Worm (Caenorhabditis elegans) whole organism, mixed stage, embryonic: ENCODE results near the gene usp-39.
"Not testable (repeated sequence)": the region's sequence is repeated elsewhere in the genome, so short reads cannot be mapped to it uniquely, and the experiment has no call there.

Source experiments
- M03D4.4 ChIP-seq: sonication (generic microtip); optimal IDR thresholded peaks from 2 replicates; lab custom pipeline; 2017; ENCODE audit warnings: mild to moderate bottlenecking, missing genetic modification characterization, missing compliant biosample characterization
- bed-3 ChIP-seq: fragments of 200-800 bp; sonication (Bioruptor generic); optimal IDR thresholded peaks from 3 replicates; lab custom pipeline; 2018; ENCODE audit warnings: mild to moderate bottlenecking, missing genetic modification characterization, moderate library complexity, missing compliant biosample characterization
- blmp-1 ChIP-seq: fragments of 150-350 bp; optimal IDR thresholded peaks from 2 replicates; lab custom pipeline; 2014; ENCODE audit warnings: missing biosample characterization, missing genetic modification characterization
- ceh-43 ChIP-seq: fragments of 200-800 bp; sonication (Bioruptor generic); optimal IDR thresholded peaks from 2 replicates; lab custom pipeline; 2018; ENCODE audit warnings: mild to moderate bottlenecking, missing genetic modification characterization, moderate library complexity, missing compliant biosample characterization
- ces-1 ChIP-seq: fragments of 150-350 bp; optimal IDR thresholded peaks from 2 replicates; lab custom pipeline; 2014; ENCODE audit warnings: missing biosample characterization, missing genetic modification reagents, missing genetic modification characterization
- cnd-1 ChIP-seq: fragments of 200-800 bp; sonication (Bioruptor generic); optimal IDR thresholded peaks from 2 replicates; lab custom pipeline; 2018; ENCODE audit warnings: mild to moderate bottlenecking, missing genetic modification characterization, missing compliant biosample characterization
- drap-1 ChIP-seq: fragments of 200-800 bp; sonication (Bioruptor generic); optimal IDR thresholded peaks from 3 replicates; lab custom pipeline; 2018; ENCODE audit warnings: mild to moderate bottlenecking, missing genetic modification characterization, missing compliant biosample characterization
- elt-1 ChIP-seq: sonication (generic microtip); optimal IDR thresholded peaks from 2 replicates; lab custom pipeline; 2017; ENCODE audit warnings: missing genetic modification characterization, mild to moderate bottlenecking, missing compliant biosample characterization, antibody characterized with exemption, moderate library complexity, borderline replicate concordance; ENCODE audit not compliant: insufficient read depth
- elt-3 ChIP-seq: fragments of 150-350 bp; optimal IDR thresholded peaks from 2 replicates; lab custom pipeline; 2014; ENCODE audit warnings: missing biosample characterization, missing genetic modification characterization
- hlh-1 ChIP-seq: fragments of 150-350 bp; optimal IDR thresholded peaks from 2 replicates; lab custom pipeline; 2014; ENCODE audit warnings: missing biosample characterization, missing genetic modification reagents, missing genetic modification characterization
- lin-13 ChIP-seq: fragments of 150-350 bp; optimal IDR thresholded peaks from 2 replicates; lab custom pipeline; 2014; ENCODE audit warnings: missing biosample characterization, missing genetic modification characterization
- lin-32 ChIP-seq: fragments of 200-800 bp; sonication (Bioruptor generic); optimal IDR thresholded peaks from 2 replicates; lab custom pipeline; 2018; ENCODE audit warnings: mild to moderate bottlenecking, missing genetic modification characterization, missing compliant biosample characterization
- mab-5 ChIP-seq: fragments of 150-350 bp; optimal IDR thresholded peaks from 2 replicates; lab custom pipeline; 2014; ENCODE audit warnings: missing biosample characterization, missing genetic modification characterization
- mep-1 ChIP-seq: fragments of 150-350 bp; optimal IDR thresholded peaks from 2 replicates; lab custom pipeline; 2017; ENCODE audit warnings: missing biosample characterization, missing genetic modification reagents, missing genetic modification characterization, inconsistent platforms
- mls-2 ChIP-seq: sonication (generic microtip); optimal IDR thresholded peaks from 2 replicates; lab custom pipeline; 2016; ENCODE audit warnings: mild to moderate bottlenecking, missing genetic modification characterization, moderate library complexity, missing compliant biosample characterization
- nhr-76 ChIP-seq: sonication (generic microtip); optimal IDR thresholded peaks from 2 replicates; lab custom pipeline; 2017; ENCODE audit warnings: missing biosample characterization, missing genetic modification characterization
- pha-4 ChIP-seq: fragments of 150-350 bp; optimal IDR thresholded peaks from 2 replicates; lab custom pipeline; 2018; ENCODE audit warnings: missing biosample characterization, missing genetic modification reagents, missing genetic modification characterization
- sem-2 ChIP-seq: fragments of 200-800 bp; sonication (Bioruptor generic); optimal IDR thresholded peaks from 2 replicates; lab custom pipeline; 2018; ENCODE audit warnings: mild to moderate bottlenecking, missing genetic modification characterization, missing compliant biosample characterization
- snpc-4 ChIP-seq: fragments of 150-350 bp; optimal IDR thresholded peaks from 2 replicates; lab custom pipeline; 2014; ENCODE audit warnings: missing biosample characterization, missing genetic modification characterization
- tbx-8 ChIP-seq: fragments of 200-800 bp; sonication (Bioruptor generic); optimal IDR thresholded peaks from 2 replicates; lab custom pipeline; 2018; ENCODE audit warnings: mild to moderate bottlenecking, missing genetic modification characterization, moderate library complexity, missing compliant biosample characterization
- unc-120 ChIP-seq: sonication (generic microtip); optimal IDR thresholded peaks from 2 replicates; lab custom pipeline; 2017; ENCODE audit warnings: missing genetic modification characterization, missing compliant biosample characterization; ENCODE audit not compliant: poor library complexity, severe bottlenecking
- unc-39 ChIP-seq: fragments of 150-350 bp; optimal IDR thresholded peaks from 2 replicates; lab custom pipeline; 2014; ENCODE audit warnings: missing biosample characterization, missing genetic modification characterization
- unc-62 ChIP-seq: fragments of 150-350 bp; optimal IDR thresholded peaks from 2 replicates; lab custom pipeline; 2014; ENCODE audit warnings: missing biosample characterization, missing genetic modification reagents, missing genetic modification characterization
- zip-8 ChIP-seq: fragments of 150-350 bp; optimal IDR thresholded peaks from 2 replicates; lab custom pipeline; 2014; ENCODE audit warnings: missing biosample characterization, missing genetic modification characterization

The usp-39 gene

ce11 chrII:2600176-2600575, 35.1 kb downstream of the usp-39 start, which contains the start of gene F33H12.1:
Gene F33H12.1 (plus strand): TSS chrII:2600476.
- not testable (repeated sequence) for TF ChIP-seq cnd-1 (tag; lab: Kevin White, UChicago); lin-32 (GFP tag; lab: Kevin White, UChicago); ces-1 (GFP tag; lab: Kevin White, UChicago)

ce11 chrII:2600931-2601330, 35.9 kb downstream of the usp-39 start:
- TF ChIP-seq nhr-76 (tag; lab: Kevin White, UChicago) (no peak), lin-13 (tag; lab: Kevin White, UChicago) (no peak)

ce11 chrII:2605319-2605718, 40.2 kb downstream of the usp-39 start, which contains the start of gene sri-77:
Gene sri-77 (minus strand): TSS chrII:2605419.
- TF ChIP-seq tbx-8 (GFP tag; lab: Kevin White, UChicago) (no peak), elt-1 (tag; lab: Kevin White, UChicago) (no peak), unc-120 (tag; lab: Kevin White, UChicago) (no peak), unc-62 (GFP tag; lab: Kevin White, UChicago) (no peak), mep-1 (tag; lab: Kevin White, UChicago) (no peak), drap-1 (GFP tag; lab: Kevin White, UChicago) (no peak), hlh-1 (tag; lab: Kevin White, UChicago) (no peak), elt-3 (tag; lab: Kevin White, UChicago) (no peak)
- TF ChIP-seq, all 35 proteins: peak for 0

- TF ChIP-seq tbx-8 (GFP tag; lab: Kevin White, UChicago) (no peak), cnd-1 (tag; lab: Kevin White, UChicago) (no peak), mls-2 (no peak), pha-4 (no peak), M03D4.4 (tag; lab: Kevin White, UChicago) (no peak)
Observed at ce11 chrII:2610202-2610912, 45.3 kb downstream of the usp-39 start, which contains the start of gene sri-38. Gene sri-38 (plus strand): TSS chrII:2610862.

- TF ChIP-seq unc-39 (tag; lab: Kevin White, UChicago) (no peak), pha-4 (no peak), tbx-8 (GFP tag; lab: Kevin White, UChicago) (no peak), M03D4.4 (tag; lab: Kevin White, UChicago) (no peak), ceh-43 (no peak), snpc-4 (tag; lab: Kevin White, UChicago) (no peak)
Observed at ce11 chrII:2611009-2611408, 45.9 kb downstream of the usp-39 start.

- not testable (repeated sequence) for TF ChIP-seq zip-8, blmp-1, elt-1 (tag; lab: Kevin White, UChicago)
Observed at ce11 chrII:2612278-2612677, 47.2 kb downstream of the usp-39 start, which contains the start of gene D2062.13. Gene D2062.13 (plus strand): TSS chrII:2612578.

- not testable (repeated sequence) for TF ChIP-seq bed-3; mab-5 (tag; lab: Kevin White, UChicago); sem-2 (GFP tag; lab: Kevin White, UChicago)
Observed at ce11 chrII:2616634-2617033, 51.6 kb downstream of the usp-39 start, which contains the start of gene msrp-5. Gene msrp-5 (plus strand): TSS chrII:2616934.

ce11 chrII:2619148-2619547, 54.1 kb downstream of the usp-39 start, which contains the start of gene msrp-6:
Gene msrp-6 (plus strand): TSS chrII:2619448.
- TF ChIP-seq hlh-1 (tag; lab: Kevin White, UChicago); ces-1 (GFP tag; lab: Kevin White, UChicago); nhr-76 (tag; lab: Kevin White, UChicago): not testable (repeated sequence)
